Fruit fly (Drosophila melanogaster): Measurements from ENCODE around the gene CG2901.

- TF ChIP-seq tai (GFP tag; optimal IDR thresholded peaks at IDR 0.05) (no peak), Dif (GFP tag; optimal IDR thresholded peaks at IDR 0.05; ENCODE audit: partially characterized antibody) (no peak), Dfd (GFP tag; optimal IDR thresholded peaks at IDR 0.05) (no peak), dmrt93B (GFP tag; optimal IDR thresholded peaks at IDR 0.05) (no peak), usp (GFP tag; optimal IDR thresholded peaks at IDR 0.05) (no peak), dsf (GFP tag; optimal IDR thresholded peaks at IDR 0.05; ENCODE audit: borderline replicate concordance) (no peak), Jra (GFP tag; optimal IDR thresholded peaks at IDR 0.05) (no peak)
Measured at dm6 chrX:3849419-3850028, 21.5 kb downstream of the CG2901 start.

Measured in whole organism, wandering third instar larva.